Worm (Caenorhabditis elegans): Measurements from ENCODE around the gene F29G6.1.

- no peak for TF ChIP-seq ztf-23 (GFP tag; IDR thresholded peaks at IDR 0.05)
- no peak for TF ChIP-seq ztf-29 (GFP tag; IDR thresholded peaks at IDR 0.05)
These were observed 14.6 kb upstream of the F29G6.1 start, which contains the start of gene spp-9 for ce11 chrX:11487484-11487883.
